Fruit fly (Drosophila melanogaster): ENCODE results near the gene CG42798.
A peak's percentile ranks its signal among the peaks of the same experiment; 100 is the strongest.

Gene CG42798

DNA sequence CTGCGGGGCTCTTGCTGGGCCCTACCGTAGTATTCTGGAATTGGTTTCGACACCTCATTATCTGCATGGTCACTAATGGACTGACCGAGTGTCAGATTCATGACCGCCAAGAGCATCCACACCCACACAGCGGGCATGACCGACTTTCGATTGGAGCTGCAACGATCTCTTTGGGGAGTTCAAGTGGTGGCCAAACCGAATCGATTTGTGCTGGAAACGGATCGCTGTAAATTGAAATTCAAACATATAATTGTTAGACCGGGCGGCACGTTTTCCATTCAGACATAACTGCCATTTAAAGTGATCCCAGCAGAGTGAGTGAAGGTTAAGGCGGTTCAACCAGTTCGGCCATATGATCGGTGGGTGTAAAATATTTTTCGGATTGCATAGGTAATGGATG lies at the start of gene CG42798, which contains the start of gene CG42824:
TSS of gene CG42798 (plus strand) at position 268 of the 400 bp plus-strand sequence.
TSS of gene CG42824 (minus strand) at position 101 of the 400 bp plus-strand sequence.
- TF ChIP-seq CTCF (optimal IDR thresholded peaks at IDR 0.05): no peak
- no peak for TF ChIP-seq CG8478 (optimal IDR thresholded peaks at IDR 0.05)

DNA sequence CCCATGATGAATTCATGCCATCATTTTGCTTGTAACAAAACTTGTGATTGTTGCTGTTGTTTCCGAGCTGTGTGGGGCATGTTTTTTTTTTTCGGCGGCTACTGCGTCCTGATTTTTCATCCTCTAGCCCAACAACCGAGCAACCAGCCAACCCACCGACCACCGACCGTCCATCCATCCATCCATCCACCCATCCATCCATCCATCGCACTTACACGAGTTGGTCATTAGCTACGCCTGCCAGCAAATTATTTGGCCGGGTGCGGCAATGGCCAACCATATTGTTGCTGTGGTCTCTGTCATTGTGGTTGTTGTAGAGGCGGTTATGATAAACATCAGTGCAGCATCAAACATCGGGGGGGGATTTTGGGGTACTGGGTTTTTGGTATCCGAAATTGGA lies 47.1 kb upstream of the CG42798 start:
- TF ChIP-seq CTCF (optimal IDR thresholded peaks at IDR 0.05) (no peak), CG8478 (optimal IDR thresholded peaks at IDR 0.05) (no peak)

DNA sequence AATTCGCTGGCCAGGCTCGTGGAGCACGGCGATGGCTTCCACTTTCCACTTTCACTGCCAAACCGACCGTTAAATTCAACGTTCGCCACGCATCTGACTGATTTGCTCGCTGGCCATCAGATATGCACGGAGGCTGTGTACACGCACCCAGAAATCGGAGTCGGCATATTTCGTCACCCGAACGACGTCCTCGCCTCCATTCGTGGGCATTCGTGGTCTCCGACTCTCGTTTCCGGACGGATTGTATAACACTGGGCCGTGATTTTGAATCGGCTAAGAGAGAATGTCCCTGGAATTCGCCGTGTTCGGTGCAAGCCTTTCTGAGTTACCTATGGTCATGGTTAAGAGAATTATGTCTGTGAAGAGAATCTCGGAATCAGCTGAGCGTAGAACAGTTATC lies 40.5 kb upstream of the CG42798 start, which contains the start of gene beat-IIa:
TSS of gene beat-IIa (minus strand) at position 97 of the 400 bp plus-strand sequence.
- no peak for TF ChIP-seq CG8478 (optimal IDR thresholded peaks at IDR 0.05)

DNA sequence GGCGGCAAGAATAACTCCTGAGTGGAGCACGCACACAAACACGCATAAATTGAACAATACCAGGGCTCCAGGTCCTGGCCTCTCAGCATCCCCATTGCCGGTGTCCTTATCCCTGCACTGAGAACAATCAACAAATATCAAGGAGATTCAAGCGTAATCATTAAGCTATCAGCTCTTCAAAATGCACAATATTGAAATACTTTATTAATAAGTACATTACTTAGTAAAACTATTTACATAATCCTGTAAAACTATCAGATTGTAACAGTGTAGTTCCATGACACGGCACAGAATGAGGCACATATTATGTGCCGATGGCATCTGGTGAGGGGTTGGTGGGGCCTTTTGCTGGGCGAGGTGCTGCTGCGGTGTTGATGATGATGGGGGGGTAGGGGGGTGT lies 35.4 kb upstream of the CG42798 start:
- TF ChIP-seq CG8478 (optimal IDR thresholded peaks at IDR 0.05): no peak
- no peak for TF ChIP-seq CTCF (optimal IDR thresholded peaks at IDR 0.05)

DNA sequence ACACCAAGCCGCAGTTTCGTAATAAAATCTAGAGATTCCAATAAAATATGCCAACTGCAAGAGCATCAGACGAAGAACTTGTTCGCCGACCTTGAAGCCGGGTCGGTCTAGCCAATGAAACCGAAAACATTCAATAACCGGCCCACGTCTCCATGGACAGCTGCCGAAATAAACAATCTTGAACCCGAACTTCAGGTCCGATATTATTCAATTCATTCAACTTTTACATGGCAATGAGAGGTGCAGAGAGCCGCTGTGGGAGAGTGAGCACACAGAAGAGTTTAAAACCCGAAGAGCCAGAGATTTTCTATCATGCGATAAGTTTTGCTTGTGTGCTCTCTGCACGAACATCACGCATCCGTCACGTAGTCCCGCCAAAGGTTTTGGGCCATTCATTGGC lies 29.0 kb upstream of the CG42798 start:
- TF ChIP-seq CTCF (optimal IDR thresholded peaks at IDR 0.05): no peak
- TF ChIP-seq CG8478 (optimal IDR thresholded peaks at IDR 0.05): no peak

DNA sequence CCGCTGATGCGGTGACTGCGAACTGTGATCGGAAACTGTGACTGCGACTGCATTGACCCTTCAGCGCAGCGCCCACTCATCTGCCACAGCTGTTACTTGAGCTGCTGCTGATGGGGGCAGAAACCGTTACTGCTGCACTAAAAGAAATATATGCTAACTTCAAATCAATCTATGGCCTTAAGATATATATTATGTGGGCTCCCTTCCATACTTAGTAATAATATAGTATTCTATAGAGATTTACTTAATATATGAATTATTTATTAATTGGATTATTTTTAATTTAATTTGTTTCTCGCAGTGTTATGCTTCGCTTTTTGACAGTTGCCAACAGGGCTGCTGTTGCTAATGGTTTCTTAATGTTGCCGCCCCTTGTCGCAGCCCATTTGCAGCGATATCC lies 27.4 kb upstream of the CG42798 start:
- TF ChIP-seq CTCF (optimal IDR thresholded peaks at IDR 0.05) (no peak), CG8478 (optimal IDR thresholded peaks at IDR 0.05) (no peak)

DNA sequence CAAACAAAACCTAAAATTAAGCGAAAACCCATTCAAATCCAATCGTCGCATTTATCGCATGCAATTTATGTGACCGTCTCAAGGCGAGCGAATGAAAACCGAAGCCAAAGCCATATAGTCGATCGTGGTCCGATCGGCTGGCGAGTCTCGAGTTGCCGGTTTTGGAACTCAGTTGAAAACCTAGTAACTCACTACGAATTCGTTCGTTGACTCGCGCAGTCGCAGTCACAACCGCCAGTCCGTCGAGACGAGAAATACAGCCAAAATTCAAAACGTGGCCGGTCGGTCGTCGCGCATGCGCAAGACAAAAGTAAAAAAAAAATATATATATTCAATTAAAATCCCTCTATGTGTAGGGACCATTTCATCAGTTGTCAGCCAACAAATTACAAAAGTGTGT lies 26.7 kb upstream of the CG42798 start, which contains the start of gene lute:
TSS of gene lute (plus strand) at position 203 of the 400 bp plus-strand sequence.
- TF ChIP-seq CTCF (optimal IDR thresholded peaks at IDR 0.05) (no peak), CG8478 (optimal IDR thresholded peaks at IDR 0.05) (no peak)

DNA sequence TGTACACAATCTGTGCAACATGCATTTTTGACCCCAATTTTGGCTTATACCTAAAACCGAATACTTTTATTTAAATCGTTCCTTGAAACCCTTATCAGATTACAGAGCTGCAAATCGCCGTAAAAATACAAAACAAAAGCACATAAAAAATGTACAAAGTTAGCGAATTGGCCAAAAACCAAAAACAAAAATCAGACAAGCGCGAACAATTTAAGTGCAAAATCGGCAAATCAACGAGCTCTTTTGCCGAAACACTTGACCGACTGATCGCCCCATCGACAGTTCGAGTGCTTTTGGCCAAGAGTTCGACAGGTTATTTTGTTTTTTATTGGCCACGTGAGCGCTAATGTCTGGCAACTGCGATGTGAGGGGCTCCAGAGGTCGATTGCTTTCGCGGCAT lies 24.6 kb upstream of the CG42798 start:
- TF ChIP-seq CTCF (optimal IDR thresholded peaks at IDR 0.05) (no peak), CG8478 (optimal IDR thresholded peaks at IDR 0.05) (no peak)

DNA sequence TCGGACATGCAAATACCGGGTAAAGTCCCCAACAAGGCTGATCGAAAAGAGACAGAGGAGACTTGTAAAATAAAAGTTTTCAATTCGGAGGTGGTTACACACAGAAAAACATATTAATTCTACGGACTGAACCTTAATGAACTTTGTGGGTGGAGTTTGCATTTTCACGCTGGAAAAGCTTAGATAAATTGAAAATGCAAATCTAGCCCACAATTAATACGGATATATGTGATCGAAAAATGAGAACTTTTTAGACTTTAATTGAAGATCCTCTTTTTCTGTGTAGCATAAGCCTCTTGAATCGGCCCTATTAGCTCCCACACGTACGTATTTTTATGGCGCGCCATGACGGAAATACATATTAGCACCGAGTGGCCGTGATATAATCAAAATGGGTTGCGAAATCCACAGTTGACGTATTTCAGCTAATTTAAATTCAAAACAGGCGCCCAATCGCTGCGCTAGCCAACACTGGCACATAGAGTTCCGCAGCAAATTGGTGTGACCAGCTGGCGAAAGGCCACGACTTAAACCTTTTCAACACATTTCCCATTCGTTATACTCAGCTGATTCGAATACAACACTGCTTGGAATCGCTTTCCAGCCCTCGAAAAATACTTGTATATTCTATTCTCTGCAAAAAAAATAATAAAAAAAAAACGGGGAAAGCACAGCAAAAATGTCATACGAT lies 21.0 kb upstream of the CG42798 start:
- TF ChIP-seq CTCF (optimal IDR thresholded peaks at IDR 0.05): peak in 1 of 2 experiments; percentile 12
- TF ChIP-seq CG8478 (optimal IDR thresholded peaks at IDR 0.05): no peak

DNA sequence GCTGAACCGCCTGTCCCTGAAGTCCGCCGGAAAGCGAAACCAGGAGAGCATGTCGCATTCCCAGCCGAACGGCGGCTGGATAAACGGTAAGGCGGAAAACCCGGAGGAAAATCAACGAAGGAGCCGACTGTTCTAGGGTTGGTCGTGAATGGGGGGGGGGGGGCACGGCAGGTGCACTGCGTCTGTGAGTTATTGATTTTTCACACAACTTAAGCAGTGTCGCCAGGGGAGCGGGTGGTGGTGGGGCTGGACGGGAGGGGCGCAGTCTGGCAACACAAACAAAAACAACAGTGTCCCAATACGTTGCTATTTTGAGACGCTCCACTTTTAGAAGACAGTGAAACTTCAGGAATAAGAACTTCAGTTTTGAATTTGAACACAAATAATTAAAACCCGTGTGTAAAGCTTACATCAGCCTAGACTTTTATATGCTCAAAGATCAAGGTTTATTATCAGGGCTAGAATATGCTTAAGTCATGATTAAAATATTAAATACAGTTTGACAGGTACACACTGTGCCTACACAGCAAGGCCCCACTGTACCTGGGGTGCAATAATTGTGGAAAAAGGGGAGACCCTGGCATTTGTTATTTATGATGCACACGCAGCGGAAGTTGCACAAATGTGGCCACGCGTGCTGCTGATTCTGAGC lies 20.2 kb upstream of the CG42798 start:
- no peak for TF ChIP-seq CG8478 (optimal IDR thresholded peaks at IDR 0.05)
- no peak for TF ChIP-seq CTCF (optimal IDR thresholded peaks at IDR 0.05)

DNA sequence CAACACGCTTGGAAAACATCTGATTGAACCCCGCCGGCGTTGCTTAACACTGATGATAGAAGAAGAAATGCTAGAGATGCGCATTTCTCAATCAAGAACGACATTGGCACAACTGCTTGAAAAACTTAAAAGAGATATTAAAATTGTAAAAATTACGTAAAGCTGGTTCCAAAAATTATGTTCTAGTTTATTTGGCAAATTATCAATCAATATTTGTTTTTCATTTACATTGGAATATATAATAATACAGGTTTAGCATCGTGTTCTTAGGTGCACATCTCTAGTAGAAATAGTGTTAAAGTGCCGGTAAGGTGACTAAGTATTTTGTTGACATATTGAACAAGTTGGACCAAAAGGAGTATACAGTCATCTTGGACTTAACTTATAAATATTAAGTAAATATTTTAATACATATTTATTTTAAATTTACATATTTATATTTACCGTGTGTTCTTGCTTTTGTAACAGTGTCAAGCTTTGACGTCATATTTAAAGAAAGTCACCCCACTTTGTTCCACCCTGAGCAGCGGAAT lies 15.1 kb upstream of the CG42798 start, which contains the start of the genes Brf and sds22:
TSS of gene Brf (minus strand) at position 25 of the 533 bp plus-strand sequence.
TSS of gene sds22 (plus strand) at position 282 of the 533 bp plus-strand sequence.
- no peak for TF ChIP-seq CG8478 (optimal IDR thresholded peaks at IDR 0.05)
- TF ChIP-seq CTCF (optimal IDR thresholded peaks at IDR 0.05): no peak

DNA sequence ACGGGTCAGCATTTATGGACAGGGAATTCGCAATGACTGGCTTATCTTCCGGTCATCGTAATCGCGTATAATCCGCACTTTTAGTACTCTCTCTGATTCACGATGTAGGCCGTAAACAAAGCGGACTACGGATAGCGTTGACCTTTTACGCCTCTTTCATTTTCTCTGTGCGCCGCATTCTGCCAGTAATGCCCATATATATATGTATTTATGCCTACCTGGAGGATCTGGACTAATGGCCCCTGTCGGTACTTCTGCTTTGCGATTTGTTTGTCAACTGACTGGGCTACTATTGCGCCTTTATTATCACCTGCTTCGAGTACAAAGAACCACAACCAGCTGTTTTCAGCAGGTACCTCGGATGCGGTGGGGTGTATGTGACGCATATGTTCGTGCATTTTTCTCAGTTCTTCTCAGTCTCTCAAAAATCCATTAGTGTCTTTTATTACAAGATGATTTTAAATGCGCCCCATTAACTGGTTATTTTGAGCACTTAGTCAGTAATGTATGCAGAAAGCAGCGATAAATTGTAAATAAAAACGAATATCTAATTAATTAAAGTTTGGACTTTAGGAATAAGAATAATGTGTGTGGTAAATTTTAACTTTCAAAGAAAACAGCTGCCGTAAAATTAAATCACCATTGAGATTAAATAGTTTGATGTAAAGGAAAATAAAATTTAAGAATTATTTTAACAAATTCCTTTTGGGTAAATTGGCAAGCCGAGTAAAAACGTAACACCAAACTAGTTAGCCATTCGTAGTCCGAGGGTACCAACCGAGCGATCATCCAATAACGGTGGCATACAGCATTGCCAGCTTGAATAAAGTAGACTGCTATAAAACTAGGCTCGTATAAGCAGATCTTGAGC lies 11.9 kb upstream of the CG42798 start, which contains the start of gene CREG:
TSS of gene CREG (minus strand) at position 323 of the 871 bp plus-strand sequence.
- TF ChIP-seq CTCF (optimal IDR thresholded peaks at IDR 0.05) (no peak), CG8478 (optimal IDR thresholded peaks at IDR 0.05) (no peak)

DNA sequence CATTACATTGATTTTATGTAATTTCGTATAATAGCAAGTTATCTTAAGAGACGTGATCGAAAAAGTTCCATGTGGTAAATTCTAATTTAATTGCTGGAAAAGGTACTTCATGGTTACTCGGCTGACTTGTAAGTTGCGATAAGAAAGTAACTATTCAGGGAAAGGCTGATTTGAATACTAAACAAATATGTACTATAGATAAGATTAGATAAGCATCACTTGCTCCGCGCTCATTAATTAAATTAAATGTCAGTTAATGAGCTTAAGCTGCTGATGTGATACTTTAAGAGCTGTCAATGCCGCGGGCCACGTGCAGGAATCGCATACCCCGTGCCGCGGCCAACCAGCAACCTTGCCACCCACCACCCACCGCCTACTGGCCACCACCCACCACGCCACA lies 6.4 kb upstream of the CG42798 start:
- TF ChIP-seq CG8478 (optimal IDR thresholded peaks at IDR 0.05): no peak
- TF ChIP-seq CTCF (optimal IDR thresholded peaks at IDR 0.05): no peak

DNA sequence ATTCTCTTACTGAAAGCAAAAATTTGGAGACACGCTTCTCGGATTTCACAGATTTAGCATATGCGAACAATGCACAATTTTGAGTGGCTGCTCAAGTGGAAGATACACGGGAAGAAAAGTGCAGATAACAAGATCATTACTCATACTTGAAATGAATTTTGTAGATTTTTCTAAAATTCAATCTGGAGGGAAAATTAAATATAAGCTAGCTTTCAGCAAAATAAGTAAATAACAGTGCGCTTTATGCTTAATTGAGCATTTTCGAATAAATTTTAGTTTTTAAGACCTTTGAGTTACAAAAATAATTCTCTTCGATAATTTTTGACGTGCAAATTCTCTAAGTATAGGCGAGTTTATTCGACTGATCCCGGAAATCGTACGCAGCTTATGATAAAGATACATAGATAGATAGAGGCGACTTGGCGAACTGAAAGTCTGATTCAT lies 5.8 kb upstream of the CG42798 start:
- TF ChIP-seq CTCF (optimal IDR thresholded peaks at IDR 0.05) (no peak), CG8478 (optimal IDR thresholded peaks at IDR 0.05) (no peak)

DNA sequence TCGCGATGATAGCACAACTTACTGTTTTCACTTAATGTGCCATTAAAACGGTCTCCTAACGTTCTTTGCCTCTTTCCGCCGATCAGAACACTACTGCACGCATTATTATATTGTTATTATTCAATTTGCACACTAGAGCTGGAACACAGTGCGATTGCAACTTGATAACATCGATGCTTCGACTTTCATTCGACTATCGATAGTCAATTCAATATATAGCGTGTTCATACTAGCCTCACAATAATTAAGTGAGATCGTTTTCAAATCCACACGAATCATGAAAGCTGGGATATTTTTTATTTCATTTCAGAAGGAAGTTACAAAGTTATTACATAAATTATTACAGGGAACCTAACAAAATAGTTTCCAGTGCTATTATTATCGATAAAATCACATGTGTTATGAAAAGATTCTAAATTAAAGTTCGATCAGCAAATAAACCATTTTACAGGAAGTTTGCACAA lies 5.2 kb upstream of the CG42798 start:
- TF ChIP-seq CTCF (optimal IDR thresholded peaks at IDR 0.05) (peak; percentile 38 to 43), CG8478 (optimal IDR thresholded peaks at IDR 0.05) (no peak)

Measured in S2 (cell line).